Fruit fly (Drosophila melanogaster) whole organism, embryonic: ENCODE data around the gene CatB.

Source experiments
- CG10565 ChIP-seq: fragments of 200-800 bp; sonication (Bioruptor generic); optimal IDR thresholded peaks from 3 replicates; lab custom pipeline; 2016; ENCODE audit warnings: missing biosample characterization, mild to moderate bottlenecking, missing genetic modification characterization
- CG11093 ChIP-seq: fragments of 200-800 bp; sonication (Bioruptor generic); IDR thresholded peaks from 3 replicates; pipeline ENCODE4 v1.3.6; 2022; ENCODE audit warnings: missing biosample characterization, missing genetic modification characterization
- CG11456 ChIP-seq: fragments of 200-800 bp; sonication (Bioruptor generic); IDR thresholded peaks from 3 replicates; pipeline ENCODE4 v1.3.6; 2022; ENCODE audit warnings: missing biosample characterization, missing genetic modification characterization
- CG13424 ChIP-seq: fragments of 200-800 bp; sonication (Bioruptor generic); optimal IDR thresholded peaks from 2 replicates; lab custom pipeline; 2019; ENCODE audit warnings: missing biosample characterization, mild to moderate bottlenecking, missing genetic modification characterization, moderate library complexity
- CG14050 ChIP-seq: fragments of 200-800 bp; sonication (Bioruptor generic); IDR thresholded peaks from 3 replicates; pipeline ENCODE4 v1.3.6; 2022; ENCODE audit warnings: missing biosample characterization, missing genetic modification characterization
- CG16779 ChIP-seq: fragments of 200-800 bp; sonication (Bioruptor generic); IDR thresholded peaks from 2 replicates; pipeline ENCODE4 v1.3.6; 2022; ENCODE audit warnings: missing biosample characterization, missing genetic modification characterization
- CG17186 ChIP-seq: fragments of 200-800 bp; sonication (Bioruptor generic); optimal IDR thresholded peaks from 3 replicates; lab custom pipeline; 2017; ENCODE audit warnings: missing biosample characterization, missing genetic modification reagents, missing genetic modification characterization
- CG17361 ChIP-seq: fragments of 200-800 bp; sonication (Bioruptor generic); IDR thresholded peaks from 3 replicates; pipeline ENCODE4 v1.3.6; 2022; ENCODE audit warnings: missing biosample characterization, missing genetic modification characterization
- CG17912 ChIP-seq: fragments of 200-800 bp; sonication (Bioruptor generic); optimal IDR thresholded peaks from 2 replicates; lab custom pipeline; 2018; ENCODE audit warnings: missing biosample characterization, mild to moderate bottlenecking, missing genetic modification characterization
- CG18011 ChIP-seq: fragments of 200-800 bp; sonication (Bioruptor generic); optimal IDR thresholded peaks from 2 replicates; lab custom pipeline; 2017; ENCODE audit warnings: missing biosample characterization, missing genetic modification characterization, mild to moderate bottlenecking, moderate library complexity, missing genotype
- CG2120 ChIP-seq: fragments of 200-800 bp; sonication (Bioruptor generic); optimal IDR thresholded peaks from 3 replicates; lab custom pipeline; 2016; ENCODE audit warnings: missing biosample characterization, missing genetic modification characterization
- CG30020 ChIP-seq: fragments of 200-800 bp; optimal IDR thresholded peaks from 2 replicates; lab custom pipeline; 2019; ENCODE audit warnings: missing biosample characterization, mild to moderate bottlenecking, missing genetic modification characterization, moderate library complexity
- CG34422 ChIP-seq: fragments of 200-800 bp; sonication (Bioruptor generic); IDR thresholded peaks from 3 replicates; pipeline ENCODE4 v1.3.6; 2022; ENCODE audit warnings: missing biosample characterization, missing genetic modification characterization
- CG4328 ChIP-seq: fragments of 200-800 bp; sonication (Bioruptor generic); optimal IDR thresholded peaks from 3 replicates; lab custom pipeline; 2017; ENCODE audit warnings: missing biosample characterization, missing genetic modification reagents, missing genetic modification characterization
- CG6272 ChIP-seq: fragments of 200-800 bp; sonication (Bioruptor generic); IDR thresholded peaks from 2 replicates; pipeline ENCODE4 v1.3.6; 2022; ENCODE audit warnings: missing biosample characterization, missing genetic modification characterization
- CG6654 ChIP-seq: fragments of 200-800 bp; sonication (Bioruptor generic); optimal IDR thresholded peaks from 2 replicates; lab custom pipeline; 2017; ENCODE audit warnings: missing biosample characterization, mild to moderate bottlenecking, missing genetic modification characterization
- CG7928 ChIP-seq: fragments of 200-800 bp; sonication (Bioruptor generic); optimal IDR thresholded peaks from 2 replicates; lab custom pipeline; 2017; ENCODE audit warnings: missing biosample characterization, mild to moderate bottlenecking, missing genetic modification characterization
- CG8944 ChIP-seq: fragments of 200-800 bp; sonication (Bioruptor generic); optimal IDR thresholded peaks from 3 replicates; lab custom pipeline; 2016; ENCODE audit warnings: missing biosample characterization, missing genetic modification characterization
- CG9817 ChIP-seq: fragments of 200-800 bp; sonication (Bioruptor generic); optimal IDR thresholded peaks from 2 replicates; lab custom pipeline; 2018; ENCODE audit warnings: missing biosample characterization, mild to moderate bottlenecking, missing genetic modification characterization, moderate library complexity
- CG9932 ChIP-seq: fragments of 200-800 bp; sonication (Bioruptor generic); IDR thresholded peaks from 2 replicates; pipeline ENCODE4 v1.3.6; 2022; ENCODE audit warnings: missing biosample characterization, missing genetic modification characterization
- CkIIα-i1 ChIP-seq: fragments of 200-800 bp; sonication (Bioruptor generic); IDR thresholded peaks from 2 replicates; pipeline ENCODE4 v1.3.6; 2022; ENCODE audit warnings: missing biosample characterization, missing genetic modification characterization
- D19A ChIP-seq: fragments of 200-800 bp; optimal IDR thresholded peaks from 3 replicates; lab custom pipeline; 2019; ENCODE audit warnings: missing biosample characterization, mild to moderate bottlenecking, missing genetic modification characterization, moderate library complexity
- Dad ChIP-seq: fragments of 200-800 bp; sonication (Bioruptor generic); optimal IDR thresholded peaks from 3 replicates; lab custom pipeline; 2016; ENCODE audit warnings: missing biosample characterization, missing genetic modification characterization
- Dref ChIP-seq: fragments of 200-800 bp; sonication (Bioruptor generic); IDR thresholded peaks from 2 replicates; pipeline ENCODE4 v1.3.6; 2022; ENCODE audit warnings: missing biosample characterization, missing genetic modification characterization
- Ets97D ChIP-seq: fragments of 200-800 bp; sonication (Bioruptor generic); optimal IDR thresholded peaks from 3 replicates; lab custom pipeline; 2016; ENCODE audit warnings: missing biosample characterization, missing genetic modification characterization
- Hand ChIP-seq: fragments of 200-800 bp; sonication (Bioruptor generic); optimal IDR thresholded peaks from 2 replicates; lab custom pipeline; 2017; ENCODE audit warnings: mild to moderate bottlenecking, missing biosample characterization, missing genetic modification reagents, missing genetic modification characterization
- Hmr ChIP-seq: fragments of 200-800 bp; sonication (Bioruptor generic); optimal IDR thresholded peaks from 3 replicates; lab custom pipeline; 2017; ENCODE audit warnings: mild to moderate bottlenecking, missing biosample characterization, missing genetic modification reagents, missing genetic modification characterization
- Hr39 ChIP-seq: fragments of >200 bp; optimal IDR thresholded peaks from 2 replicates; lab custom pipeline; 2017
- Mad ChIP-seq: fragments of 200-800 bp; sonication (Bioruptor generic); optimal IDR thresholded peaks from 2 replicates; lab custom pipeline; 2016; ENCODE audit warnings: missing biosample characterization, missing genetic modification characterization
- Neu2 ChIP-seq: fragments of 200-800 bp; sonication (Bioruptor generic); optimal IDR thresholded peaks from 3 replicates; lab custom pipeline; 2016; ENCODE audit warnings: missing biosample characterization, missing genetic modification characterization, borderline replicate concordance
- Optix ChIP-seq: fragments of 200-800 bp; sonication (Bioruptor generic); IDR thresholded peaks from 3 replicates; pipeline ENCODE4 v1.3.6; 2022; ENCODE audit warnings: missing biosample characterization, missing genetic modification characterization
- Pdp1 ChIP-seq, 2 experiments: fragments of 200-800 bp; sonication (Bioruptor generic); optimal IDR thresholded peaks; 3 replicates each; lab custom pipeline; 2016; ENCODE audit warnings: missing biosample characterization in 2 of 2, missing genetic modification characterization in 2 of 2, mild to moderate bottlenecking in 1 of 2, moderate library complexity in 1 of 2
- Rfx ChIP-seq: fragments of 200-800 bp; sonication (Bioruptor generic); IDR thresholded peaks from 2 replicates; pipeline ENCODE4 v1.3.6; 2022; ENCODE audit warnings: missing biosample characterization, missing genetic modification characterization
- ac ChIP-seq: fragments of 200-800 bp; sonication (Bioruptor generic); optimal IDR thresholded peaks from 3 replicates; lab custom pipeline; 2017; ENCODE audit warnings: missing biosample characterization, mild to moderate bottlenecking, missing genetic modification characterization
- al ChIP-seq: fragments of 200-800 bp; sonication (Bioruptor generic); IDR thresholded peaks from 2 replicates; pipeline ENCODE4 v1.3.6; 2022; ENCODE audit warnings: missing biosample characterization, missing genetic modification characterization
- crc ChIP-seq: fragments of 200-800 bp; sonication (Bioruptor generic); optimal IDR thresholded peaks from 2 replicates; lab custom pipeline; 2016; ENCODE audit warnings: missing biosample characterization, missing genetic modification characterization
- dimm ChIP-seq: fragments of 200-800 bp; sonication (Bioruptor generic); IDR thresholded peaks from 2 replicates; pipeline ENCODE4 v1.3.6; 2022; ENCODE audit warnings: missing biosample characterization, missing genetic modification characterization
- disco-r ChIP-seq: fragments of 200-800 bp; sonication (Bioruptor generic); optimal IDR thresholded peaks from 2 replicates; lab custom pipeline; 2016; ENCODE audit warnings: missing biosample characterization, missing genetic modification characterization
- ems ChIP-seq: fragments of 200-800 bp; sonication (Bioruptor generic); optimal IDR thresholded peaks from 3 replicates; lab custom pipeline; 2016; ENCODE audit warnings: missing biosample characterization, missing genetic modification characterization
- esg ChIP-seq: fragments of 200-800 bp; sonication (Bioruptor generic); conservative IDR thresholded peaks from 2 replicates; pipeline ENCODE4 v1.3.6; 2022; ENCODE audit warnings: missing biosample characterization, missing genetic modification characterization
- fru ChIP-seq: fragments of >200 bp; optimal IDR thresholded peaks from 2 replicates; lab custom pipeline; 2017
- grn ChIP-seq: fragments of 200-800 bp; sonication (Bioruptor generic); optimal IDR thresholded peaks from 3 replicates; lab custom pipeline; 2017; ENCODE audit warnings: missing biosample characterization, missing genetic modification characterization
- gsb ChIP-seq: fragments of 200-800 bp; sonication (Bioruptor generic); IDR thresholded peaks from 2 replicates; pipeline ENCODE4 v1.3.6; 2022; ENCODE audit warnings: missing biosample characterization, missing genetic modification characterization
- h ChIP-seq: fragments of >200 bp; optimal IDR thresholded peaks from 2 replicates; lab custom pipeline; 2017
- nau ChIP-seq: fragments of 200-800 bp; sonication (Bioruptor generic); optimal IDR thresholded peaks from 3 replicates; lab custom pipeline; 2017; ENCODE audit warnings: missing biosample characterization, mild to moderate bottlenecking, missing genetic modification characterization, missing genetic modification reagents
- odd ChIP-seq: fragments of 200-800 bp; sonication (Bioruptor generic); optimal IDR thresholded peaks from 2 replicates; lab custom pipeline; 2017; ENCODE audit warnings: missing biosample characterization, mild to moderate bottlenecking, missing genetic modification characterization
- pita ChIP-seq: fragments of 200-800 bp; sonication (Bioruptor generic); optimal IDR thresholded peaks from 2 replicates; lab custom pipeline; 2017; ENCODE audit warnings: missing biosample characterization, mild to moderate bottlenecking, missing genetic modification characterization
- prd ChIP-seq, 3 experiments: fragments of >200 bp in 2 of 3; fragments of 200-800 bp in 1 of 3; sonication (Bioruptor generic) in 1 of 3; optimal IDR thresholded peaks in 2 of 3; IDR thresholded peaks in 1 of 3; 2 replicates in 2 of 3; 3 replicates in 1 of 3; pipeline versions ENCODE4 v1.3.6 to Lab custom; 2017 to 2022; ENCODE audit warnings: missing biosample characterization in 1 of 3, missing genetic modification characterization in 1 of 3
- tgo ChIP-seq: fragments of 200-800 bp; sonication (Bioruptor generic); IDR thresholded peaks from 3 replicates; pipeline ENCODE4 v1.3.6; 2022; ENCODE audit warnings: missing biosample characterization, missing genetic modification characterization
- tup ChIP-seq: fragments of 200-800 bp; sonication (Bioruptor generic); optimal IDR thresholded peaks from 2 replicates; lab custom pipeline; 2016; ENCODE audit warnings: missing biosample characterization, mild to moderate bottlenecking, missing genetic modification characterization, moderate library complexity
- vvl ChIP-seq: fragments of 200-800 bp; sonication (Bioruptor generic); IDR thresholded peaks from 2 replicates; pipeline ENCODE4 v1.3.6; 2022; ENCODE audit warnings: missing biosample characterization, missing genetic modification characterization

Gene CatB

dm6 chr2L:8683261-8684042 lies 21.9 kb upstream of the CatB start (continued):
- TF ChIP-seq odd (GFP tag; lab: Kevin White, UChicago) (no peak), h (lab: Kevin White, UChicago) (no peak), CG2120 (GFP tag; lab: Kevin White, UChicago) (no peak), CG17361 (GFP tag; lab: Robert Waterston, UW) (no peak), Dad (GFP tag; lab: Kevin White, UChicago) (no peak), ems (GFP tag; lab: Kevin White, UChicago) (no peak), nau (no peak), CG11093 (no peak), Hand (GFP tag; lab: Kevin White, UChicago) (no peak), CkIIα-i1 (GFP tag; lab: Robert Waterston, UW) (no peak), CG11456 (GFP tag; lab: Robert Waterston, UW) (no peak), ac (GFP tag; lab: Kevin White, UChicago) (no peak), CG9817 (tag; lab: Kevin White, UChicago) (no peak), esg (no peak), grn (GFP tag; lab: Kevin White, UChicago) (no peak), CG16779 (GFP tag; lab: Robert Waterston, UW) (no peak), D19A (tag; lab: Kevin White, UChicago) (no peak), disco-r (GFP tag; lab: Kevin White, UChicago) (no peak), CG34422 (GFP tag; lab: Robert Waterston, UW) (no peak), crc (no peak), CG6272 (GFP tag; lab: Robert Waterston, UW) (no peak), fru (lab: Kevin White, UChicago) (no peak), CG17186 (no peak), CG9932 (GFP tag; lab: Robert Waterston, UW) (no peak), CG17912 (GFP tag; lab: Kevin White, UChicago) (no peak), gsb (no peak), Optix (no peak), Pdp1 (GFP tag; optimal IDR thresholded peaks at IDR 0.05; lab: Kevin White, UChicago) (no peak), tgo (GFP tag; lab: Robert Waterston, UW) (no peak), dimm (no peak), CG18011 (GFP tag; lab: Kevin White, UChicago) (no peak), CG8944 (GFP tag; lab: Kevin White, UChicago) (no peak), CG10565 (GFP tag; lab: Kevin White, UChicago) (no peak), CG6654 (no peak), CG4328 (no peak), Hr39 (lab: Kevin White, UChicago) (no peak), vvl (GFP tag; lab: Robert Waterston, UW) (no peak), pita (GFP tag; lab: Kevin White, UChicago) (no peak), Rfx (GFP tag; lab: Robert Waterston, UW) (no peak), Mad (no peak), Ets97D (GFP tag; lab: Kevin White, UChicago) (no peak), CG30020 (tag; lab: Kevin White, UChicago) (no peak), CG14050 (GFP tag; lab: Robert Waterston, UW) (no peak), Neu2 (no peak), CG13424 (tag; lab: Kevin White, UChicago) (no peak), al (no peak), Hmr (GFP tag; lab: Kevin White, UChicago) (no peak), prd (optimal IDR thresholded peaks at IDR 0.05; lab: Kevin White, UChicago) (no peak), prd (GFP tag; IDR thresholded peaks at IDR 0.05; lab: Robert Waterston, UW) (no peak), Dref (GFP tag; lab: Robert Waterston, UW) (no peak), CG7928 (GFP tag; lab: Kevin White, UChicago) (no peak), tup (GFP tag; lab: Kevin White, UChicago) (no peak)
